Fruit fly (Drosophila melanogaster) whole organism, pupa: Measurements from ENCODE around the gene Inx3.

Experiments
- CG15710 ChIP-seq: fragments of 200-800 bp; sonication (Bioruptor generic); optimal IDR thresholded peaks from 2 replicates; lab custom pipeline; 2018; ENCODE audit warnings: missing biosample characterization, mild to moderate bottlenecking, missing genetic modification characterization, moderate library complexity
- CG17806 ChIP-seq: fragments of 200-800 bp; sonication (Bioruptor generic); optimal IDR thresholded peaks from 2 replicates; lab custom pipeline; 2018; ENCODE audit warnings: missing biosample characterization, mild to moderate bottlenecking, missing genetic modification characterization, moderate library complexity
- CG8301 ChIP-seq: fragments of 200-800 bp; sonication (Bioruptor generic); optimal IDR thresholded peaks from 2 replicates; lab custom pipeline; 2018; ENCODE audit warnings: missing biosample characterization, mild to moderate bottlenecking, missing genetic modification characterization
- EcR ChIP-seq: fragments of 200-800 bp; sonication (Bioruptor generic); optimal IDR thresholded peaks from 3 replicates; lab custom pipeline; 2019; ENCODE audit warnings: missing biosample characterization, missing genetic modification characterization, mild to moderate bottlenecking, moderate library complexity, missing genetic modification reagents

DNA sequence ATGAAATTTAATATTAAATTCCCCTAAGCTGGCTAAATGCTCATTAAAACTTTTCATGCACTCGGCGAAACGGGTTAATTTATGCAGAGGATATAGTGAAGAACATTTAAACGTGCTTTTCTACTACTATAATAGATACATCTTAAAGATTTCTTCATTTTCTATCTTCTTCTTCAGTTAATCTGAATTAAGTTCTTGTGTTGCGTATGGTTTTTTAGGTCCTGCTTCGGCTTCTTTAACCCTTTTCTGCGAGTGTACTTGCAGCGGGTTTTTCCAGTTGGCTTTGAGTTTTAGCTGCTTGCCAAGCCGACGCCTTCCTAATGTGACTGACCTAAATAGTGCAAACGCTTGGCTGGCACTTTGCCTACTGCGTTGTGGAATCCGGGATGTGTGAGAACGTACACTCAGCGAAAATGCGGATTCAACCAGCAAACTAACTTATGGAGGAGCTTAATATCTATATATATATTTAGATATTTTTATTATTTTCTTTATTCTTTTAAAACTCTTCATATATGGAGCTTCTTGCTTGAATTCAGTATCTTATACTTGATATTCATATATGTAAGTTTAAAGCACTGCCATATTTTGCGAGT lies 8.5 kb downstream of the Inx3 start:
- no peak for TF ChIP-seq EcR (GFP tag; lab: Kevin White, UChicago)
- TF ChIP-seq CG8301 (tag; lab: Kevin White, UChicago) = peak; percentile 53
- TF ChIP-seq CG17806 (tag; lab: Kevin White, UChicago) = no peak
- TF ChIP-seq CG15710 (tag; lab: Kevin White, UChicago) = peak; percentile 34
